Worm (Caenorhabditis elegans) whole organism, late embryonic: ENCODE measurements around the gene prp-8.

ENCODE experiments used
- C38D4.7 ChIP-seq: fragments of 200-800 bp; sonication (Bioruptor generic); optimal IDR thresholded peaks from 2 replicates; lab custom pipeline; 2018; ENCODE audit warnings: mild to moderate bottlenecking, missing genetic modification characterization, moderate library complexity, missing compliant biosample characterization
- F13H6.1 ChIP-seq: sonication (generic microtip); optimal IDR thresholded peaks from 2 replicates; lab custom pipeline; 2016; ENCODE audit warnings: missing genetic modification characterization, missing compliant biosample characterization
- K09A11.1 ChIP-seq: sonication (generic microtip); optimal IDR thresholded peaks from 2 replicates; lab custom pipeline; 2017; ENCODE audit warnings: antibody characterized with exemption, mild to moderate bottlenecking, missing genetic modification characterization, missing compliant biosample characterization; ENCODE audit not compliant: insufficient read depth
- T23F11.4 ChIP-seq: fragments of 200-800 bp; sonication (Bioruptor generic); optimal IDR thresholded peaks from 2 replicates; lab custom pipeline; 2018; ENCODE audit warnings: mild to moderate bottlenecking, missing genetic modification characterization, missing compliant biosample characterization
- ahr-1 ChIP-seq: sonication (generic microtip); optimal IDR thresholded peaks from 2 replicates; lab custom pipeline; 2016; ENCODE audit warnings: missing genetic modification characterization, missing compliant biosample characterization
- ama-1 ChIP-seq: fragments of 150-350 bp; optimal IDR thresholded peaks from 2 replicates; lab custom pipeline; 2014
- ceh-14 ChIP-seq: sonication (generic microtip); optimal IDR thresholded peaks from 2 replicates; lab custom pipeline; 2016; ENCODE audit warnings: missing genotype, missing genetic modification characterization, missing compliant biosample characterization
- ceh-18 ChIP-seq: sonication (generic microtip); optimal IDR thresholded peaks from 2 replicates; lab custom pipeline; 2016; ENCODE audit warnings: missing genetic modification characterization, missing compliant biosample characterization
- ceh-22 ChIP-seq: sonication (generic microtip); optimal IDR thresholded peaks from 2 replicates; lab custom pipeline; 2017; ENCODE audit warnings: missing biosample characterization, missing genetic modification characterization
- ceh-45 ChIP-seq: fragments of 200-800 bp; sonication (Bioruptor generic); IDR thresholded peaks from 2 replicates; pipeline ENCODE4 v1.3.6; 2022; ENCODE audit warnings: missing genetic modification reagents, missing genetic modification characterization, missing compliant biosample characterization
- ceh-48 ChIP-seq: sonication (generic microtip); optimal IDR thresholded peaks from 2 replicates; lab custom pipeline; 2016; ENCODE audit warnings: missing genetic modification characterization, inconsistent platforms, missing compliant biosample characterization
- che-1 ChIP-seq: sonication (generic microtip); optimal IDR thresholded peaks from 2 replicates; lab custom pipeline; 2016; ENCODE audit warnings: mild to moderate bottlenecking, missing genetic modification characterization, missing compliant biosample characterization
- dmd-4 ChIP-seq: sonication (generic microtip); optimal IDR thresholded peaks from 2 replicates; lab custom pipeline; 2016; ENCODE audit warnings: borderline replicate concordance, missing genetic modification characterization, missing compliant biosample characterization
- elt-2 ChIP-seq: sonication (generic microtip); optimal IDR thresholded peaks from 2 replicates; lab custom pipeline; 2016; ENCODE audit warnings: missing genetic modification reagents, missing genetic modification characterization, missing compliant biosample characterization
- elt-4 ChIP-seq: sonication (generic microtip); optimal IDR thresholded peaks from 2 replicates; lab custom pipeline; 2016; ENCODE audit warnings: missing genetic modification characterization, missing compliant biosample characterization
- ets-4 ChIP-seq: sonication (generic microtip); optimal IDR thresholded peaks from 2 replicates; lab custom pipeline; 2016; ENCODE audit warnings: missing genetic modification characterization, missing compliant biosample characterization
- eyg-1 ChIP-seq: sonication (generic microtip); optimal IDR thresholded peaks from 2 replicates; lab custom pipeline; 2016; ENCODE audit warnings: missing genotype, missing genetic modification characterization, missing compliant biosample characterization
- fkh-10 ChIP-seq: fragments of 150-350 bp; optimal IDR thresholded peaks from 2 replicates; lab custom pipeline; 2014; ENCODE audit warnings: missing biosample characterization, missing genetic modification reagents, missing genetic modification characterization
- hlh-13 ChIP-seq: fragments of 200-800 bp; sonication (Bioruptor generic); optimal IDR thresholded peaks from 2 replicates; lab custom pipeline; 2018; ENCODE audit warnings: mild to moderate bottlenecking, missing genetic modification characterization, missing compliant biosample characterization
- hlh-30 ChIP-seq: sonication (generic microtip); optimal IDR thresholded peaks from 2 replicates; lab custom pipeline; 2017; ENCODE audit warnings: antibody characterized with exemption, missing genetic modification characterization, missing compliant biosample characterization; ENCODE audit not compliant: insufficient read depth
- hlh-6 ChIP-seq: sonication (generic microtip); optimal IDR thresholded peaks from 2 replicates; lab custom pipeline; 2016; ENCODE audit warnings: missing genotype, missing genetic modification characterization, missing compliant biosample characterization
- hlh-8 ChIP-seq: sonication (generic microtip); optimal IDR thresholded peaks from 2 replicates; lab custom pipeline; 2016; ENCODE audit warnings: missing genotype, missing genetic modification characterization, missing compliant biosample characterization
- lim-6 ChIP-seq: sonication (generic microtip); optimal IDR thresholded peaks from 2 replicates; lab custom pipeline; 2016; ENCODE audit warnings: missing genetic modification characterization, missing compliant biosample characterization
- lin-11 ChIP-seq: fragments of 200-800 bp; sonication (Bioruptor generic); optimal IDR thresholded peaks from 2 replicates; lab custom pipeline; 2018; ENCODE audit warnings: mild to moderate bottlenecking, missing genetic modification characterization, missing compliant biosample characterization
- mec-3 ChIP-seq: sonication (generic microtip); optimal IDR thresholded peaks from 2 replicates; lab custom pipeline; 2016; ENCODE audit warnings: borderline replicate concordance, missing genetic modification characterization, missing compliant biosample characterization
- nfya-1 ChIP-seq: sonication (generic microtip); optimal IDR thresholded peaks from 2 replicates; lab custom pipeline; 2017; ENCODE audit warnings: missing genetic modification characterization, mild to moderate bottlenecking, missing compliant biosample characterization, antibody characterized with exemption, moderate library complexity
- nhr-11 ChIP-seq: fragments of 150-350 bp; optimal IDR thresholded peaks from 2 replicates; lab custom pipeline; 2014; ENCODE audit warnings: missing biosample characterization, missing genetic modification characterization
- nhr-232 ChIP-seq: sonication (generic microtip); optimal IDR thresholded peaks from 2 replicates; lab custom pipeline; 2016; ENCODE audit warnings: missing genetic modification characterization, missing compliant biosample characterization
- npax-4 ChIP-seq: sonication (generic microtip); optimal IDR thresholded peaks from 2 replicates; lab custom pipeline; 2016; ENCODE audit warnings: missing genetic modification characterization, missing compliant biosample characterization
- pag-3 ChIP-seq: sonication (generic microtip); optimal IDR thresholded peaks from 2 replicates; lab custom pipeline; 2016; ENCODE audit warnings: missing compliant biosample characterization, missing genetic modification characterization, borderline replicate concordance
- pat-9 ChIP-seq: fragments of 200-800 bp; sonication (Bioruptor generic); optimal IDR thresholded peaks from 2 replicates; lab custom pipeline; 2018; ENCODE audit warnings: mild to moderate bottlenecking, missing genetic modification characterization, moderate library complexity, missing compliant biosample characterization
- pax-1 ChIP-seq: fragments of 150-350 bp; optimal IDR thresholded peaks from 2 replicates; lab custom pipeline; 2014; ENCODE audit warnings: missing biosample characterization, missing genetic modification characterization
- pha-2 ChIP-seq: sonication (generic microtip); optimal IDR thresholded peaks from 2 replicates; lab custom pipeline; 2017; ENCODE audit warnings: mild to moderate bottlenecking, missing genetic modification characterization, missing compliant biosample characterization
- pha-4 ChIP-seq: fragments of 150-350 bp; optimal IDR thresholded peaks from 2 replicates; lab custom pipeline; 2018; ENCODE audit warnings: missing biosample characterization, missing genetic modification reagents, missing genetic modification characterization
- pqm-1 ChIP-seq: sonication (generic microtip); optimal IDR thresholded peaks from 2 replicates; lab custom pipeline; 2016; ENCODE audit warnings: missing genetic modification characterization, missing compliant biosample characterization
- pros-1 ChIP-seq: fragments of 150-350 bp; optimal IDR thresholded peaks from 2 replicates; lab custom pipeline; 2014; ENCODE audit warnings: missing biosample characterization, missing genetic modification reagents, missing genetic modification characterization
- ref-2 ChIP-seq: sonication (generic microtip); optimal IDR thresholded peaks from 2 replicates; lab custom pipeline; 2016; ENCODE audit warnings: missing genetic modification characterization, missing compliant biosample characterization
- rnt-1 ChIP-seq: sonication (generic microtip); optimal IDR thresholded peaks from 2 replicates; lab custom pipeline; 2016; ENCODE audit warnings: missing genetic modification characterization, missing compliant biosample characterization
- sdc-2 ChIP-seq: sonication (generic microtip); optimal IDR thresholded peaks from 2 replicates; lab custom pipeline; 2016; ENCODE audit warnings: missing genotype, missing genetic modification characterization, missing compliant biosample characterization
- syd-9 ChIP-seq: sonication (generic microtip); optimal IDR thresholded peaks from 2 replicates; lab custom pipeline; 2016; ENCODE audit warnings: mild to moderate bottlenecking, missing genetic modification characterization, moderate library complexity, missing compliant biosample characterization
- tbx-2 ChIP-seq: sonication (generic microtip); optimal IDR thresholded peaks from 2 replicates; lab custom pipeline; 2016; ENCODE audit warnings: missing genetic modification characterization, missing compliant biosample characterization
- unc-3 ChIP-seq, 2 experiments: fragments of 200-800 bp in 1 of 2; sonication (Bioruptor generic) in 1 of 2; sonication (generic microtip) in 1 of 2; conservative IDR thresholded peaks in 1 of 2; optimal IDR thresholded peaks in 1 of 2; 2 replicates each; pipeline versions ENCODE4 v1.3.6 to Lab custom; 2016 to 2022; ENCODE audit warnings: missing compliant biosample characterization in 2 of 2, missing genetic modification characterization in 2 of 2, missing genetic modification reagents in 1 of 2
- unc-86 ChIP-seq: sonication (generic microtip); optimal IDR thresholded peaks from 2 replicates; lab custom pipeline; 2016; ENCODE audit warnings: missing genetic modification characterization, missing compliant biosample characterization
- ztf-16 ChIP-seq: sonication (generic microtip); optimal IDR thresholded peaks from 2 replicates; lab custom pipeline; 2017; ENCODE audit warnings: missing genetic modification characterization, missing compliant biosample characterization

prp-8 gene

ce11 chrIII:8136517-8137099, 27.6 kb upstream of the prp-8 start:
- TF ChIP-seq ama-1 (lab: Kevin White, UChicago) (peak; percentile 24), pax-1 (peak; percentile 73), eyg-1 (tag; lab: Kevin White, UChicago) (no peak), syd-9 (tag; lab: Kevin White, UChicago) (no peak), elt-2 (no peak), nfya-1 (tag; lab: Kevin White, UChicago) (peak; percentile 7), hlh-30 (tag; lab: Kevin White, UChicago) (peak; percentile 33), ceh-22 (tag; lab: Kevin White, UChicago) (peak; percentile 61), fkh-10 (GFP tag; lab: Kevin White, UChicago) (no peak), hlh-13 (GFP tag; lab: Kevin White, UChicago) (no peak), C38D4.7 (GFP tag; lab: Kevin White, UChicago) (no peak), pag-3 (tag; lab: Kevin White, UChicago) (no peak), nhr-232 (tag; lab: Kevin White, UChicago) (no peak), pha-4 (tag; lab: Kevin White, UChicago) (no peak)
- TF ChIP-seq, all 69 proteins: peak for 5

- TF ChIP-seq ref-2 (tag; lab: Kevin White, UChicago) (no peak), unc-86 (tag; lab: Kevin White, UChicago) (no peak)
Measured at ce11 chrIII:8137777-8138176, 26.4 kb upstream of the prp-8 start, which contains the start of gene hsp-12.2. hsp-12.2 (plus strand) TSS chrIII:8138077.

ce11 chrIII:8142217-8142616, 22.0 kb upstream of the prp-8 start:
- no peak for TF ChIP-seq ceh-18
- TF ChIP-seq ztf-16 = no peak
- no peak for TF ChIP-seq eyg-1 (tag; lab: Kevin White, UChicago)
- TF ChIP-seq ama-1 (lab: Kevin White, UChicago) = no peak
- TF ChIP-seq ref-2 (tag; lab: Kevin White, UChicago) = no peak
- no peak for TF ChIP-seq ceh-45 (GFP tag; lab: Robert Waterston, UW)
- no peak for TF ChIP-seq lim-6 (tag; lab: Kevin White, UChicago)
- TF ChIP-seq pqm-1 (tag; lab: Kevin White, UChicago) = no peak
- TF ChIP-seq npax-4 (tag; lab: Kevin White, UChicago) = no peak
- no peak for TF ChIP-seq hlh-8 (tag; lab: Kevin White, UChicago)
- no peak for TF ChIP-seq pat-9 (tag; lab: Kevin White, UChicago)
- TF ChIP-seq nhr-232 (tag; lab: Kevin White, UChicago) = no peak
- TF ChIP-seq C38D4.7 (GFP tag; lab: Kevin White, UChicago) = no peak
- no peak for TF ChIP-seq K09A11.1 (tag; lab: Kevin White, UChicago)
- TF ChIP-seq T23F11.4 = no peak
- no peak for TF ChIP-seq lin-11 (tag; lab: Kevin White, UChicago)
- no peak for TF ChIP-seq pha-4 (tag; lab: Kevin White, UChicago)
- TF ChIP-seq che-1 = no peak
- no peak for TF ChIP-seq nhr-11 (tag; lab: Kevin White, UChicago)
- TF ChIP-seq F13H6.1 (tag; lab: Kevin White, UChicago) = no peak

ce11 chrIII:8144574-8145065, 19.6 kb upstream of the prp-8 start, which contains the start of the genes C14B9.8 and mrpl-18:
C14B9.8 (minus strand) TSS chrIII:8144629.
mrpl-18 (plus strand) TSS chrIII:8145015.
- no peak for TF ChIP-seq unc-3 (GFP tag; conservative IDR thresholded peaks at IDR 0.05; lab: Robert Waterston, UW)
- TF ChIP-seq unc-3 (tag; optimal IDR thresholded peaks at IDR 0.05; lab: Kevin White, UChicago) = no peak
- TF ChIP-seq mec-3 (tag; lab: Kevin White, UChicago) = peak; percentile 17
- peak; percentile 29 for TF ChIP-seq unc-86 (tag; lab: Kevin White, UChicago)
- peak; percentile 71 for TF ChIP-seq rnt-1 (tag; lab: Kevin White, UChicago)
- TF ChIP-seq hlh-13 (GFP tag; lab: Kevin White, UChicago) = no peak
- TF ChIP-seq tbx-2 (tag; lab: Kevin White, UChicago) = peak; percentile 95
- no peak for TF ChIP-seq fkh-10 (GFP tag; lab: Kevin White, UChicago)
- TF ChIP-seq pat-9 (tag; lab: Kevin White, UChicago) = no peak
- peak; percentile 2 for TF ChIP-seq ceh-14 (tag; lab: Kevin White, UChicago)
- TF ChIP-seq sdc-2 (tag; lab: Kevin White, UChicago) = peak; percentile 52
- peak; percentile 30 for TF ChIP-seq ztf-16
- no peak for TF ChIP-seq syd-9 (tag; lab: Kevin White, UChicago)
- no peak for TF ChIP-seq elt-4 (tag; lab: Kevin White, UChicago)
- TF ChIP-seq pros-1 = no peak
- no peak for TF ChIP-seq pag-3 (tag; lab: Kevin White, UChicago)
- peak; percentile 56 for TF ChIP-seq ahr-1 (tag; lab: Kevin White, UChicago)
- TF ChIP-seq pha-2 = no peak
- TF ChIP-seq ceh-48 (tag; lab: Kevin White, UChicago) = no peak
- no peak for TF ChIP-seq ama-1 (lab: Kevin White, UChicago)
- no peak for TF ChIP-seq nhr-11 (tag; lab: Kevin White, UChicago)
- no peak for TF ChIP-seq hlh-6 (tag; lab: Kevin White, UChicago)
- TF ChIP-seq dmd-4 (tag; lab: Kevin White, UChicago) = no peak
- TF ChIP-seq ets-4 (tag; lab: Kevin White, UChicago) = peak; percentile 84
